Fruit fly (Drosophila melanogaster): ENCODE results near the gene Oatp33Ea.
A peak's percentile ranks its signal among the peaks of the same experiment; 100 is the strongest.

The Oatp33Ea gene

DNA sequence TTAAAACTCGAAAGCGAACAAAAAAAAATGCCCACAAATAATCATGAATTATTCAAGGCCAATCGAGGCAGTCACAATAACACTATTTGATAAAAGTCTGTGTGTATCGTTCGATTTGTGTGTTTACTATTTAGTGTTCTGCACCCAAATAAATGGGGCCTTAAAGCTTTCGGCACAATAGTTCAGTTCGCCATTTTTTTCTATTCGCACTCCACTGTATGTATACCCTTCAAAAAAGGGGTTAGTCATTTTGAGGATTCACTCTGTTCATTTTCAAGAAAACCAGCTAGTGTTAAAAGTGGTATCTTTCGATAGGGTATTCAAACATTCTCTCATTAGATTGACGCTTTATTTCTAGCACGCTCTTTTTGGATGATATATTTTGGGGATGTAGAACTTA lies 21.9 kb upstream of the Oatp33Ea start (continued):
- no peak for TF ChIP-seq CG9876 (GFP tag; optimal IDR thresholded peaks at IDR 0.05)
- TF ChIP-seq Trl (optimal IDR thresholded peaks at IDR 0.05): no peak
- TF ChIP-seq Trl (GFP tag; optimal IDR thresholded peaks at IDR 0.05): peak; percentile 38
- peak; percentile 48 for TF ChIP-seq ind (GFP tag; optimal IDR thresholded peaks at IDR 0.05)
- peak; percentile 7; the same call in 1 of the 2 replicates for TF ChIP-seq CG4730 (GFP tag; IDR thresholded peaks at IDR 0.05)
- peak in 1 of 2 experiments; percentile 9 for TF ChIP-seq eve (GFP tag; optimal IDR thresholded peaks at IDR 0.05)
- peak; percentile 17 for TF ChIP-seq Deaf1 (tag; optimal IDR thresholded peaks at IDR 0.05)
- TF ChIP-seq HLH54F (GFP tag; optimal IDR thresholded peaks at IDR 0.05): peak; percentile 76
- TF ChIP-seq CG9817 (tag; optimal IDR thresholded peaks at IDR 0.05): peak; percentile 66
- TF ChIP-seq emc (GFP tag; optimal IDR thresholded peaks at IDR 0.05): peak; percentile 33
- TF ChIP-seq CG2116 (GFP tag; optimal IDR thresholded peaks at IDR 0.05): no peak
- peak; percentile 19 for TF ChIP-seq CG3995 (GFP tag; optimal IDR thresholded peaks at IDR 0.05)
- no peak for TF ChIP-seq CG4404 (GFP tag; IDR thresholded peaks at IDR 0.05)
- peak; percentile 77 for TF ChIP-seq row (GFP tag; IDR thresholded peaks at IDR 0.05)
- no peak for TF ChIP-seq gcm (GFP tag; optimal IDR thresholded peaks at IDR 0.05)
- TF ChIP-seq Antp (GFP tag; optimal IDR thresholded peaks at IDR 0.05): peak; percentile 48
- peak; percentile 43 for TF ChIP-seq Dip3 (GFP tag; optimal IDR thresholded peaks at IDR 0.05)
- peak; percentile 93 for TF ChIP-seq CG2120 (GFP tag; optimal IDR thresholded peaks at IDR 0.05)
- TF ChIP-seq CG10366 (GFP tag; IDR thresholded peaks at IDR 0.05): 0 out of 2 replicates have a peak, but pooled peaks have one; percentile 8
- TF ChIP-seq CG11093 (GFP tag; IDR thresholded peaks at IDR 0.05): no peak
- peak; percentile 44 for TF ChIP-seq sens (GFP tag)
- TF ChIP-seq CG30020 (tag; optimal IDR thresholded peaks at IDR 0.05): no peak
- no peak for TF ChIP-seq twi (tag; optimal IDR thresholded peaks at IDR 0.05)
- TF ChIP-seq Dll (GFP tag; IDR thresholded peaks at IDR 0.05; ENCODE audit: partially characterized antibody): no peak
- no peak for TF ChIP-seq C15 (GFP tag; IDR thresholded peaks at IDR 0.05)
- TF ChIP-seq hbn (GFP tag; IDR thresholded peaks at IDR 0.05; ENCODE audit: partially characterized antibody): no peak
- no peak for TF ChIP-seq CG3726 (GFP tag; IDR thresholded peaks at IDR 0.05)
- TF ChIP-seq CG14965 (GFP tag; optimal IDR thresholded peaks at IDR 0.05; ENCODE audit: borderline replicate concordance): no peak
- TF ChIP-seq al (GFP tag; IDR thresholded peaks at IDR 0.05): peak; percentile 81
- no peak for TF ChIP-seq toy (GFP tag; IDR thresholded peaks at IDR 0.05)
- no peak for TF ChIP-seq zen2 (GFP tag; IDR thresholded peaks at IDR 0.05; ENCODE audit: partially characterized antibody)
- TF ChIP-seq Hsf (GFP tag; optimal IDR thresholded peaks at IDR 0.05): peak; percentile 35
- TF ChIP-seq CG11247 (GFP tag; IDR thresholded peaks at IDR 0.05): peak; percentile 39; the same call in 1 of the 2 replicates
- TF ChIP-seq CG4854 (GFP tag; optimal IDR thresholded peaks at IDR 0.05): peak; percentile 38
- peak; percentile 54 for TF ChIP-seq PHDP (tag; optimal IDR thresholded peaks at IDR 0.05)
- peak; percentile 17 for TF ChIP-seq kay (GFP tag; optimal IDR thresholded peaks at IDR 0.05)
- TF ChIP-seq Sry-δ (GFP tag; optimal IDR thresholded peaks at IDR 0.05): peak; percentile 6
- TF ChIP-seq cwo (GFP tag; optimal IDR thresholded peaks at IDR 0.05): peak; percentile 46
- TF ChIP-seq Rfx (GFP tag; IDR thresholded peaks at IDR 0.05): peak; percentile 90
- TF ChIP-seq CG12659 (GFP tag; optimal IDR thresholded peaks at IDR 0.05): peak; percentile 51
- peak; percentile 85 for TF ChIP-seq lab (GFP tag; optimal IDR thresholded peaks at IDR 0.05)
- peak; percentile 76 for TF ChIP-seq CG16779 (GFP tag; IDR thresholded peaks at IDR 0.05)
- TF ChIP-seq CG13296 (GFP tag; optimal IDR thresholded peaks at IDR 0.05): peak; percentile 55
- peak; percentile 40 for TF ChIP-seq tio (GFP tag; optimal IDR thresholded peaks at IDR 0.05)
- no peak for TF ChIP-seq Ets65A (GFP tag)
- peak; percentile 21 for TF ChIP-seq CG1647 (GFP tag; optimal IDR thresholded peaks at IDR 0.05)
- TF ChIP-seq cas (GFP tag; IDR thresholded peaks at IDR 0.05): 0 out of 2 replicates have a peak, but pooled peaks have one; percentile 19
- TF ChIP-seq CG10543 (GFP tag; optimal IDR thresholded peaks at IDR 0.05): peak; percentile 77
- peak; percentile 13 for TF ChIP-seq CG12942 (GFP tag; optimal IDR thresholded peaks at IDR 0.05)
- peak; percentile 23 for TF ChIP-seq CG10147 (GFP tag; optimal IDR thresholded peaks at IDR 0.05)
- 0 out of 2 replicates have a peak, but pooled peaks have one; percentile 7 for TF ChIP-seq CG6689 (GFP tag; IDR thresholded peaks at IDR 0.05)
- peak; percentile 26 for TF ChIP-seq CG11504 (tag; optimal IDR thresholded peaks at IDR 0.05)
